Worm (Caenorhabditis elegans) whole organism, L2 larva: ENCODE data around the gene srd-44.

ENCODE experiments used
- ZK546.5 ChIP-seq: sonication (generic microtip); optimal IDR thresholded peaks from 2 replicates; lab custom pipeline; 2017; ENCODE audit warnings: missing biosample characterization, missing genetic modification characterization
- aly-2 ChIP-seq: fragments of 150-350 bp; optimal IDR thresholded peaks from 2 replicates; lab custom pipeline; 2014; ENCODE audit warnings: missing biosample characterization, missing genetic modification characterization
- blmp-1 ChIP-seq: sonication (generic microtip); optimal IDR thresholded peaks from 2 replicates; lab custom pipeline; 2017; ENCODE audit warnings: missing genetic modification characterization, mild to moderate bottlenecking, missing compliant biosample characterization, antibody characterized with exemption, moderate library complexity; ENCODE audit not compliant: insufficient read depth
- ceh-16 ChIP-seq: fragments of 150-350 bp; optimal IDR thresholded peaks from 2 replicates; lab custom pipeline; 2014; ENCODE audit warnings: missing biosample characterization, missing genetic modification characterization
- ceh-82 ChIP-seq: fragments of 150-350 bp; optimal IDR thresholded peaks from 2 replicates; lab custom pipeline; 2014; ENCODE audit warnings: missing biosample characterization, missing genetic modification characterization
- crh-2 ChIP-seq: sonication (generic microtip); optimal IDR thresholded peaks from 2 replicates; lab custom pipeline; 2017; ENCODE audit warnings: missing biosample characterization, missing genetic modification characterization
- dmd-4 ChIP-seq: sonication (generic microtip); optimal IDR thresholded peaks from 2 replicates; lab custom pipeline; 2017; ENCODE audit warnings: missing biosample characterization, missing genetic modification characterization
- egl-27 ChIP-seq: sonication (generic microtip); optimal IDR thresholded peaks from 3 replicates; lab custom pipeline; 2017; ENCODE audit warnings: missing biosample characterization, missing genetic modification reagents, missing genetic modification characterization
- elt-1 ChIP-seq: fragments of 150-350 bp; optimal IDR thresholded peaks from 2 replicates; lab custom pipeline; 2014; ENCODE audit warnings: missing biosample characterization, missing genetic modification characterization
- fos-1 ChIP-seq: fragments of 150-350 bp; optimal IDR thresholded peaks from 2 replicates; lab custom pipeline; 2014; ENCODE audit warnings: missing biosample characterization, missing genetic modification characterization
- gmeb-1 ChIP-seq: fragments of 150-350 bp; optimal IDR thresholded peaks from 2 replicates; lab custom pipeline; 2014; ENCODE audit warnings: missing biosample characterization, missing genetic modification characterization
- lin-11 ChIP-seq: fragments of 150-350 bp; sonication (generic microtip); optimal IDR thresholded peaks from 2 replicates; lab custom pipeline; 2014; ENCODE audit warnings: missing biosample characterization, missing genetic modification characterization, inconsistent platforms, mixed read lengths
- lin-13 ChIP-seq: fragments of 150-350 bp; optimal IDR thresholded peaks from 2 replicates; lab custom pipeline; 2014; ENCODE audit warnings: missing biosample characterization, missing genetic modification reagents, missing genetic modification characterization
- lin-39 ChIP-seq: fragments of 150-350 bp; optimal IDR thresholded peaks from 2 replicates; lab custom pipeline; 2014; ENCODE audit warnings: missing biosample characterization, missing genetic modification reagents, missing genetic modification characterization
- mab-5 ChIP-seq: fragments of 150-350 bp; optimal IDR thresholded peaks from 2 replicates; lab custom pipeline; 2014; ENCODE audit warnings: missing biosample characterization, missing genetic modification characterization
- mbf-1 ChIP-seq: sonication (generic microtip); optimal IDR thresholded peaks from 2 replicates; lab custom pipeline; 2017; ENCODE audit warnings: missing biosample characterization, missing genetic modification characterization
- mdl-1 ChIP-seq, 2 experiments: fragments of 150-350 bp in 1 of 2; sonication (generic microtip) in 1 of 2; optimal IDR thresholded peaks; 2 replicates each; lab custom pipeline; 2017; ENCODE audit warnings: missing biosample characterization in 2 of 2, missing genetic modification characterization in 2 of 2
- nhr-10 ChIP-seq: sonication (generic microtip); optimal IDR thresholded peaks from 2 replicates; lab custom pipeline; 2017; ENCODE audit warnings: missing biosample characterization, missing genetic modification characterization
- nhr-11 ChIP-seq: fragments of 150-350 bp; optimal IDR thresholded peaks from 2 replicates; lab custom pipeline; 2014; ENCODE audit warnings: missing biosample characterization, missing genetic modification characterization
- nhr-12 ChIP-seq: fragments of 150-350 bp; optimal IDR thresholded peaks from 2 replicates; lab custom pipeline; 2014; ENCODE audit warnings: missing biosample characterization, missing genetic modification characterization
- nhr-129 ChIP-seq: fragments of 150-350 bp; optimal IDR thresholded peaks from 2 replicates; lab custom pipeline; 2014; ENCODE audit warnings: missing biosample characterization, missing genetic modification characterization
- nhr-237 ChIP-seq: fragments of 150-350 bp; optimal IDR thresholded peaks from 2 replicates; lab custom pipeline; 2014; ENCODE audit warnings: missing biosample characterization, missing genetic modification characterization
- nhr-25 ChIP-seq: fragments of 150-350 bp; sonication (generic microtip); optimal IDR thresholded peaks from 3 replicates; lab custom pipeline; 2014; ENCODE audit warnings: missing biosample characterization, missing genetic modification characterization
- nhr-6 ChIP-seq: fragments of 150-350 bp; optimal IDR thresholded peaks from 2 replicates; lab custom pipeline; 2014; ENCODE audit warnings: missing biosample characterization, missing genetic modification characterization
- nhr-77 ChIP-seq: fragments of 150-350 bp; optimal IDR thresholded peaks from 2 replicates; lab custom pipeline; 2014; ENCODE audit warnings: missing biosample characterization, missing genetic modification characterization
- peb-1 ChIP-seq: fragments of 150-350 bp; optimal IDR thresholded peaks from 2 replicates; lab custom pipeline; 2014; ENCODE audit warnings: missing biosample characterization, missing genetic modification characterization
- sem-4 ChIP-seq: fragments of 150-350 bp; optimal IDR thresholded peaks from 2 replicates; lab custom pipeline; 2014; ENCODE audit warnings: missing biosample characterization, missing genetic modification reagents, missing genetic modification characterization
- skn-1 ChIP-seq: sonication (generic microtip); optimal IDR thresholded peaks from 2 replicates; lab custom pipeline; 2017; ENCODE audit warnings: missing biosample characterization, missing genetic modification characterization
- sma-3 ChIP-seq: sonication (generic microtip); optimal IDR thresholded peaks from 2 replicates; lab custom pipeline; 2016; ENCODE audit warnings: missing genetic modification reagents, missing genetic modification characterization, missing compliant biosample characterization
- snpc-4 ChIP-seq: fragments of 150-350 bp; optimal IDR thresholded peaks from 2 replicates; lab custom pipeline; 2014; ENCODE audit warnings: missing biosample characterization, missing genetic modification characterization
- unc-39 ChIP-seq: fragments of 150-350 bp; optimal IDR thresholded peaks from 2 replicates; lab custom pipeline; 2014; ENCODE audit warnings: missing biosample characterization, missing genetic modification characterization
- unc-55 ChIP-seq: fragments of 150-350 bp; sonication (generic microtip); optimal IDR thresholded peaks from 3 replicates; lab custom pipeline; 2014; ENCODE audit warnings: missing biosample characterization, missing genetic modification reagents, missing genetic modification characterization
- unc-62 ChIP-seq: fragments of 150-350 bp; optimal IDR thresholded peaks from 2 replicates; lab custom pipeline; 2014; ENCODE audit warnings: missing biosample characterization, missing genetic modification reagents, missing genetic modification characterization
- zag-1 ChIP-seq: fragments of 150-350 bp; optimal IDR thresholded peaks from 2 replicates; lab custom pipeline; 2014; ENCODE audit warnings: missing biosample characterization, missing genetic modification characterization
- ztf-1 ChIP-seq: fragments of 200-800 bp; sonication (Bioruptor generic); conservative IDR thresholded peaks from 2 replicates; pipeline ENCODE4 v1.3.6; 2022; ENCODE audit warnings: missing genetic modification characterization, missing compliant biosample characterization
- ztf-11 ChIP-seq: sonication (generic microtip); optimal IDR thresholded peaks from 2 replicates; lab custom pipeline; 2017; ENCODE audit warnings: missing biosample characterization, missing genetic modification characterization
- ztf-4 ChIP-seq: fragments of 150-350 bp; optimal IDR thresholded peaks from 2 replicates; lab custom pipeline; 2014; ENCODE audit warnings: missing biosample characterization, missing genetic modification characterization

srd-44 gene

DNA sequence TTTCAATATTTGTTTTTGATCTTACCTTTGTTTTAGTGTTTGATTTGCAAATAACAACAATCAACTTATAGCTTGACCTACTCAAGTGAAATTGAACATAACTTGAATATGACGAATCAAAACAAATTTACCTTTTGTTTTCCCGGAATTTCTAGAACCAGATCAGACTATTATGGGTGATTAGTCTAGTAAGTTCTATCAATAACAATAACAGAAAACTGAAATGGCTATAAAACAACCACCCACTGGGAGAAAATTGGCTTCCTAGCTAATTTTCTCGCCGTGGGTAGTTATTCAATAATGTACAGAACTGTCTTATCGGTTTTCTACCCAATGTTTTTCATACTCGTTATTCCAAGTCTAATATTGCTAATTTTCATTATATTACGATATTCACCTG lies 9.6 kb upstream of the srd-44 start, which contains the start of gene srd-45:
Gene srd-45, plus strand, starts transcription at position 301 of the 400 bp plus-strand sequence.
- no peak for TF ChIP-seq nhr-77
- TF ChIP-seq nhr-12 (tag; lab: Kevin White, UChicago), result no peak
- TF ChIP-seq ceh-82, result no peak
- TF ChIP-seq snpc-4 (tag; lab: Kevin White, UChicago), result no peak
- TF ChIP-seq sem-4, result no peak
- TF ChIP-seq mdl-1 (tag; optimal IDR thresholded peaks at IDR 0.05; lab: Kevin White, UChicago), result no peak
- TF ChIP-seq peb-1 (tag; lab: Kevin White, UChicago), result no peak

DNA sequence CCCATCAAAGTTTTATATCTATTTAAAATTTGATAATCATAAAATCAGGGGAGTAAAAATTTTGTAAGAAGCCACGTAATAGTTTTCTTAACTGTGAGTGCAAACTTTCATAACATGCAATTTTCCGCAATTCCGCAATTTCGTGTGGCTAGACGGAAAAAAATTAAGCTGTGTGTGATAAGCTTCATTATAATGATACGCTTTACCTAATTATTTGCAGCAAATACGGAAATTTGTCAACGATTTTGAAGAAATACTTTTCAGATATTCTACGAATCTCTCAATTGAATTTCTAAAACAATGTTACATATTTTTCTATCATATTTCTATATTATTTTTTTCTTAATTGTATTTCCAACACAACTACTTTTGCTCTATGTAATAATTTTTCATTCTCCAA lies 6.4 kb upstream of the srd-44 start, which contains the start of gene srd-46:
Gene srd-46, plus strand, starts transcription at position 301 of the 400 bp plus-strand sequence.
- TF ChIP-seq sma-3 (GFP tag; lab: Kevin White, UChicago), result no peak
- no peak for TF ChIP-seq ceh-82
- TF ChIP-seq dmd-4, result no peak
- no peak for TF ChIP-seq lin-11 (tag; lab: Kevin White, UChicago)
- no peak for TF ChIP-seq mab-5
- no peak for TF ChIP-seq lin-39 (tag; lab: Kevin White, UChicago)
- TF ChIP-seq nhr-10 (tag; lab: Kevin White, UChicago), result no peak
- no peak for TF ChIP-seq ztf-1 (GFP tag; lab: Robert Waterston, UW)
- no peak for TF ChIP-seq ztf-4 (tag; lab: Kevin White, UChicago)
- TF ChIP-seq fos-1 (tag; lab: Kevin White, UChicago), result no peak
- TF ChIP-seq egl-27, result no peak
- TF ChIP-seq nhr-237 (tag; lab: Kevin White, UChicago), result no peak
- no peak for TF ChIP-seq skn-1
- no peak for TF ChIP-seq ztf-11 (tag; lab: Kevin White, UChicago)
- no peak for TF ChIP-seq mbf-1 (tag; lab: Kevin White, UChicago)
- no peak for TF ChIP-seq nhr-6
- no peak for TF ChIP-seq nhr-11
- no peak for TF ChIP-seq unc-39
- TF ChIP-seq, all 48 proteins: peak for 0

DNA sequence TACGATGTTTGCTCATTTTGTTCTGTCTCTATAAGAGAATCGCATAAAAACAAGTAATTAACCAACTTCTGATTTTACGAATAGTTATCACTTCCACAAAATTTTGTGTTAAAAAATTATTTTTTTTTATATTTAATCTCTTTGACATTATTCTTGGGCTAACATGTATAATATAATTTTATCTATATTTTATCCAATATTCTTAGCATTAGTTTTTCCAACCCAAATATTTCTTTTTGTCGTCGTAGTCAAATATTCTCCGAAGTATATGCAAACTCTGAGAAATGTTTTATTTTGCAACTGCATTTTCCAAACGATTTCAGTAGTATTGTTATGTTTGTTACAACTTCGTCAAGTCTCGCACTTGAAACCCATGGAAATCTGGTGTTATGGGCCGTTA lies 4.8 kb upstream of the srd-44 start, which contains the start of gene srd-47:
Gene srd-47, plus strand, starts transcription at position 164 of the 400 bp plus-strand sequence.
- TF ChIP-seq mdl-1 (tag; optimal IDR thresholded peaks at IDR 0.05; lab: Kevin White, UChicago) (no peak), nhr-129 (tag; lab: Kevin White, UChicago) (no peak), zag-1 (tag; lab: Kevin White, UChicago) (no peak), blmp-1 (tag; lab: Kevin White, UChicago) (no peak), snpc-4 (tag; lab: Kevin White, UChicago) (no peak), nhr-25 (tag; lab: Kevin White, UChicago) (no peak), ztf-4 (tag; lab: Kevin White, UChicago) (no peak), ceh-82 (no peak), ceh-16 (no peak), dmd-4 (no peak), nhr-237 (tag; lab: Kevin White, UChicago) (no peak), unc-39 (no peak), nhr-77 (no peak), skn-1 (no peak), unc-55 (no peak), ztf-1 (GFP tag; lab: Robert Waterston, UW) (no peak), aly-2 (no peak), gmeb-1 (tag; lab: Kevin White, UChicago) (no peak)
- TF ChIP-seq, all 48 proteins: peak for 0

DNA sequence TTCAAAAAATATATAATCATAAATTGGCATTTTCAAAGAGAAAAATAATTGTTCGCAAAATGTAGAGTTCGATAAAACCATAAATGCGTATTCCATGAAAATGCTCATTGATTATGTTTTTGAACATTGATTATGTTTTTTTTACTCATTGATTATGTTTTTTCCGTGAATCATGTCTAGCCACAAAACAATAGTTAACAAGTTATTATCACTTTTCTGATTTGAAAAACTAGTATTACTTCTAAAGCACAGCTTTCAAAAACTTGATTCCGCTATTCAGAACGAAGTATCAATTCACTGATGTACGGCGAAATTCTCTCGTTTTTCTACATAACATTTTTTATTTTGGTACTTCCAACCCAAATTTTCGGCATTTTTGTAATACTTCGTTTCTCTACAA lies 2.4 kb upstream of the srd-44 start, which contains the start of gene srd-48:
Gene srd-48, plus strand, starts transcription at position 301 of the 400 bp plus-strand sequence.
- TF ChIP-seq lin-13 (GFP tag; lab: Kevin White, UChicago), result no peak
- no peak for TF ChIP-seq zag-1 (tag; lab: Kevin White, UChicago)
- TF ChIP-seq crh-2, result no peak
- no peak for TF ChIP-seq ztf-1 (GFP tag; lab: Robert Waterston, UW)
- no peak for TF ChIP-seq unc-62 (GFP tag; lab: Kevin White, UChicago)
- TF ChIP-seq nhr-11, result no peak
- TF ChIP-seq ZK546.5 (tag; lab: Kevin White, UChicago), result no peak
- no peak for TF ChIP-seq blmp-1 (tag; lab: Kevin White, UChicago)
- no peak for TF ChIP-seq dmd-4
- TF ChIP-seq lin-11 (tag; lab: Kevin White, UChicago), result no peak
- TF ChIP-seq elt-1 (tag; lab: Kevin White, UChicago), result no peak
- no peak for TF ChIP-seq aly-2
